Fruit fly (Drosophila melanogaster): ENCODE results near the gene CG10405.

Gene CG10405

DNA sequence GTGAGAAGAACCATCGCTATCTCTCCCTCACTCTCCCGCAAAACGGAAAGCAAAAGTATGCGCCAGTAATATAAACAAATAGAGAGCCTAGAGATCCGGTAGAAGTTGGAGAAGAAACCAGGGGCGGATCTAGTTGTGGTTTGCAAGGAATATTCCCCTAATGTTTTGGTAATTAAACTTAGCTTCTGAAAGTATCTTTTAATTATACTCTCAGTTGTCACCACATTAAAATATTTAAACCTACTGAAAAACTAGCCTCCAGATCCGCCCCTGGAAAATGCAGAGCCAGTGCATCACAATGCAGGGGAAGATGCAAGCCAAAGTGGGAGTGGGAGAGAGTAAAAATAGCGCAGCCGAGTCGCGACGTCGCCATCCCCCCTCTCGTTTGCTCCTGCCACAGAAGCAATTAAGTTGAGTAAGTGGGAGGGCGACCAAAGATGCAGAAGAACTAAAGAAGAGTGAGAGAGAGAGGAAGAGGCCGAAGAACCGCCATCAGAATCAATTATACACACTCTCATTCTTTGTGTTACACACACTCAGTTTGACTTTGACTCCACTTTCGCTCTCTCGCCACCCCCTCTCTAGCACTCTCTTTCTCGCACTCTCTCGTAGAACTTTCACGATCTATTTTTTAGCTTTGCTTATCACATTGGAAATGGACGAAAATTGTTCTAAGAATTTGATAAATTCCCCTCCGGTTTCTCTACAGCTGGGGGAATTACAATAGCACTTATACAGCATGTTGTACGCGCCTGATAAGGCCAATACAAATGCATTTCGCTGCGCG is 4.9 kb upstream of the CG10405 start (continued):
- TF ChIP-seq CG12071 (GFP tag; optimal IDR thresholded peaks at IDR 0.05) (peak; percentile 87), unc-4 (GFP tag; IDR thresholded peaks at IDR 0.05; ENCODE audit: partially characterized antibody) (no peak), CG31365 (tag; optimal IDR thresholded peaks at IDR 0.05) (peak; percentile 75), Hr78 (GFP tag; optimal IDR thresholded peaks at IDR 0.05) (peak in 1 of 2 experiments; percentile 85), CG6175 (GFP tag; IDR thresholded peaks at IDR 0.05) (peak; percentile 68; the same call in 2 of the 3 replicates), CG11093 (GFP tag; IDR thresholded peaks at IDR 0.05) (peak; percentile 94), CG8290 (GFP tag; optimal IDR thresholded peaks at IDR 0.05) (peak; percentile 86), CG8290 (tag; optimal IDR thresholded peaks at IDR 0.05) (peak; percentile 83 to 93), usp (GFP tag; optimal IDR thresholded peaks at IDR 0.05) (no peak), ttk (GFP tag; IDR thresholded peaks at IDR 0.05) (peak; percentile 96), Gsc (GFP tag; IDR thresholded peaks at IDR 0.05) (peak; percentile 97; the same call in 1 of the 2 replicates), CG13296 (GFP tag; optimal IDR thresholded peaks at IDR 0.05) (peak; percentile 70), CG14050 (GFP tag; IDR thresholded peaks at IDR 0.05) (peak; percentile 87), CG32772 (GFP tag; IDR thresholded peaks at IDR 0.05) (peak; percentile 98), Opbp (GFP tag; IDR thresholded peaks at IDR 0.05; ENCODE audit: partially characterized antibody) (peak; percentile 92), cato (GFP tag; optimal IDR thresholded peaks at IDR 0.05; ENCODE audit: borderline replicate concordance) (peak; percentile 85), CG10366 (GFP tag; IDR thresholded peaks at IDR 0.05) (peak; percentile 92), Rfx (GFP tag; IDR thresholded peaks at IDR 0.05) (peak; percentile 90), D (optimal IDR thresholded peaks at IDR 0.05) (no peak), D (GFP tag; optimal IDR thresholded peaks at IDR 0.05) (peak; percentile 97), CG32532 (GFP tag; IDR thresholded peaks at IDR 0.05) (peak; percentile 90), Six4 (GFP tag; optimal IDR thresholded peaks at IDR 0.05) (peak; percentile 93), CG34422 (GFP tag; IDR thresholded peaks at IDR 0.05) (peak; percentile 96), CG5953 (GFP tag; IDR thresholded peaks at IDR 0.05) (peak; percentile 92), zfh2 (GFP tag; optimal IDR thresholded peaks at IDR 0.05) (peak; percentile 60), CG11398 (GFP tag; optimal IDR thresholded peaks at IDR 0.05) (peak; percentile 81), sug (tag; optimal IDR thresholded peaks at IDR 0.05) (peak; percentile 64), gce (GFP tag; IDR thresholded peaks at IDR 0.05) (peak; percentile 96), kni (GFP tag; optimal IDR thresholded peaks at IDR 0.05) (peak; percentile 93), Awh (GFP tag; IDR thresholded peaks at IDR 0.05) (peak; percentile 96), grn (GFP tag; optimal IDR thresholded peaks at IDR 0.05) (no peak), mirr (GFP tag; optimal IDR thresholded peaks at IDR 0.05) (peak; percentile 46), D19B (GFP tag; optimal IDR thresholded peaks at IDR 0.05) (peak; percentile 61), CG12942 (GFP tag; optimal IDR thresholded peaks at IDR 0.05) (peak; percentile 85), CG3995 (GFP tag; optimal IDR thresholded peaks at IDR 0.05) (peak; percentile 23), Med (GFP tag) (peak; percentile 99), chn (GFP tag; optimal IDR thresholded peaks at IDR 0.05) (peak; percentile 94), exex (tag; optimal IDR thresholded peaks at IDR 0.05) (peak; percentile 13), vfl (GFP tag; optimal IDR thresholded peaks at IDR 0.05) (peak; percentile 51), CG30431 (GFP tag; optimal IDR thresholded peaks at IDR 0.05) (peak; percentile 94), CG13287 (GFP tag; IDR thresholded peaks at IDR 0.05; ENCODE audit: partially characterized antibody) (no peak), CG17359 (tag; optimal IDR thresholded peaks at IDR 0.05) (peak; percentile 97), Hr3 (GFP tag; optimal IDR thresholded peaks at IDR 0.05) (peak; percentile 91), zfh1 (GFP tag; IDR thresholded peaks at IDR 0.05) (peak; percentile 99), Ptx1 (GFP tag; IDR thresholded peaks at IDR 0.05) (peak; percentile 94), sd (tag; optimal IDR thresholded peaks at IDR 0.05) (peak; percentile 62), cwo (GFP tag; optimal IDR thresholded peaks at IDR 0.05) (peak; percentile 73), maf-S (GFP tag; optimal IDR thresholded peaks at IDR 0.05) (peak; percentile 84), Bgb (GFP tag; IDR thresholded peaks at IDR 0.05; ENCODE audit: partially characterized antibody) (peak; percentile 68), Hey (tag; optimal IDR thresholded peaks at IDR 0.05) (peak; percentile 40)
